Worm (Caenorhabditis elegans) whole organism, L4/young adult: Measurements from ENCODE around the gene W02H3.3.

Experiments
- W03F9.2 ChIP-seq: fragments of 150-350 bp; optimal IDR thresholded peaks from 2 replicates; lab custom pipeline; 2014; ENCODE audit warnings: missing biosample characterization, missing genetic modification characterization
- him-1 ChIP-seq: sonication (generic microtip); optimal IDR thresholded peaks from 2 replicates; lab custom pipeline; 2016; ENCODE audit warnings: missing genotype, missing genetic modification reagents, missing genetic modification characterization, missing compliant biosample characterization

DNA sequence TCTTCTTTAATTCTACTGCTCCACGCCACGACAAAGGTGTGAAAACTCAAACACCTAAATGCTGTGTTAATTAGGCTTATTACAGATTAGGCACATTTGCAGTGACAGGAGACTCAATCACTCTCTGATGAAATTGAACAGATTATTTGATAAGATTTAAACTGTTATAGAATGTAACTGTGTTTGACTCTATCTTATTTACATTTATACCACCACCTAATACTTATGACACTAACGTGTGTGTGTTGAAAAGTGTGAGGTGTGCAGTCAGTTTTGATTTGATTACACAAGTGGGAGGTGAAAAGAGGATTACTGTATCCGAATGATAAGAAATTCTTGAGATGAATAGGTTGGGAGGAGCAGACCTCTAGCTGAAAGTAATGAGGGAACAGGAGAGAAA, 34.3 kb upstream of the W02H3.3 start:
- no peak for TF ChIP-seq him-1 (tag; lab: Kevin White, UChicago)
- TF ChIP-seq W03F9.2 (tag; lab: Kevin White, UChicago): no peak
